Worm (Caenorhabditis elegans) whole organism, late embryonic: ENCODE results near the gene nsph-1.1.

Experiments used
- ama-1 ChIP-seq: fragments of 150-350 bp; optimal IDR thresholded peaks from 2 replicates; lab custom pipeline; 2014
- ceh-2 ChIP-seq: sonication (generic microtip); optimal IDR thresholded peaks from 2 replicates; lab custom pipeline; 2016; ENCODE audit warnings: missing genotype, missing genetic modification characterization, missing compliant biosample characterization
- ceh-45 ChIP-seq: fragments of 200-800 bp; sonication (Bioruptor generic); IDR thresholded peaks from 2 replicates; pipeline ENCODE4 v1.3.6; 2022; ENCODE audit warnings: missing genetic modification reagents, missing genetic modification characterization, missing compliant biosample characterization
- elt-2 ChIP-seq: sonication (generic microtip); optimal IDR thresholded peaks from 2 replicates; lab custom pipeline; 2016; ENCODE audit warnings: missing genetic modification reagents, missing genetic modification characterization, missing compliant biosample characterization
- gmeb-2 ChIP-seq: sonication (generic microtip); optimal IDR thresholded peaks from 2 replicates; lab custom pipeline; 2016; ENCODE audit warnings: missing genetic modification characterization, inconsistent platforms, missing compliant biosample characterization
- hlh-30 ChIP-seq: sonication (generic microtip); optimal IDR thresholded peaks from 2 replicates; lab custom pipeline; 2017; ENCODE audit warnings: antibody characterized with exemption, missing genetic modification characterization, missing compliant biosample characterization; ENCODE audit not compliant: insufficient read depth
- lin-11 ChIP-seq: fragments of 200-800 bp; sonication (Bioruptor generic); optimal IDR thresholded peaks from 2 replicates; lab custom pipeline; 2018; ENCODE audit warnings: mild to moderate bottlenecking, missing genetic modification characterization, missing compliant biosample characterization
- madf-2 ChIP-seq: sonication (generic microtip); optimal IDR thresholded peaks from 2 replicates; lab custom pipeline; 2017; ENCODE audit warnings: missing genetic modification characterization, missing compliant biosample characterization
- pha-4 ChIP-seq: fragments of 150-350 bp; optimal IDR thresholded peaks from 2 replicates; lab custom pipeline; 2018; ENCODE audit warnings: missing biosample characterization, missing genetic modification reagents, missing genetic modification characterization
- ttx-3 ChIP-seq: sonication (generic microtip); optimal IDR thresholded peaks from 2 replicates; lab custom pipeline; 2016; ENCODE audit warnings: missing genetic modification reagents, missing genetic modification characterization, missing compliant biosample characterization

DNA sequence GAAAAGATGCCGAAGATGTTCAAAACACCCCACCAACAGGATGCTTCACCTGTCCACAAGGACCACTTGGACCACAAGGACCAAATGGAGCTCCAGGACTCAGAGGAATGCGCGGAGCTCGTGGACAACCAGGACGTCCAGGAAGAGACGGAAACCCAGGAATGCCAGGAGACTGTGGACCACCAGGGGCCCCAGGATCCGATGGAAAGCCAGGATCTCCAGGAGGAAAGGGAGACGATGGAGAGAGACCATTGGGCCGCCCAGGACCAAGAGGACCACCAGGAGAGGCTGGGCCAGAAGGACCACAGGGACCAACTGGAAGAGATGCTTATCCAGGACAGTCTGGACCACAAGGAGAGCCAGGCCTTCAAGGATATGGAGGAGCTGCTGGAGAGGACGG is 32.9 kb upstream of the nsph-1.1 start:
- no peak for TF ChIP-seq lin-11 (tag; lab: Kevin White, UChicago)
- TF ChIP-seq gmeb-2 = no peak
- no peak for TF ChIP-seq ceh-2 (tag; lab: Kevin White, UChicago)
- no peak for TF ChIP-seq hlh-30 (tag; lab: Kevin White, UChicago)
- no peak for TF ChIP-seq pha-4
- no peak for TF ChIP-seq ama-1 (lab: Kevin White, UChicago)
- TF ChIP-seq ceh-45 (GFP tag; lab: Robert Waterston, UW) = no peak
- no peak for TF ChIP-seq madf-2 (tag; lab: Kevin White, UChicago)
- TF ChIP-seq ttx-3 (tag; lab: Kevin White, UChicago) = no peak
- no peak for TF ChIP-seq elt-2 (tag; lab: Kevin White, UChicago)
